Worm (Caenorhabditis elegans) whole organism, L2 larva: ENCODE data around the gene Y2H9A.6.

Source experiments
- blmp-1 ChIP-seq: sonication (generic microtip); optimal IDR thresholded peaks from 2 replicates; lab custom pipeline; 2017; ENCODE audit warnings: missing genetic modification characterization, mild to moderate bottlenecking, missing compliant biosample characterization, antibody characterized with exemption, moderate library complexity; ENCODE audit not compliant: insufficient read depth
- egl-27 ChIP-seq: sonication (generic microtip); optimal IDR thresholded peaks from 3 replicates; lab custom pipeline; 2017; ENCODE audit warnings: missing biosample characterization, missing genetic modification reagents, missing genetic modification characterization
- elt-3 ChIP-seq: sonication (generic microtip); optimal IDR thresholded peaks from 2 replicates; lab custom pipeline; 2017; ENCODE audit warnings: missing biosample characterization, missing genetic modification characterization
- lin-11 ChIP-seq: fragments of 150-350 bp; sonication (generic microtip); optimal IDR thresholded peaks from 2 replicates; lab custom pipeline; 2014; ENCODE audit warnings: missing biosample characterization, missing genetic modification characterization, inconsistent platforms, mixed read lengths
- nhr-237 ChIP-seq: fragments of 150-350 bp; optimal IDR thresholded peaks from 2 replicates; lab custom pipeline; 2014; ENCODE audit warnings: missing biosample characterization, missing genetic modification characterization
- nhr-25 ChIP-seq: fragments of 150-350 bp; sonication (generic microtip); optimal IDR thresholded peaks from 3 replicates; lab custom pipeline; 2014; ENCODE audit warnings: missing biosample characterization, missing genetic modification characterization
- unc-55 ChIP-seq: fragments of 150-350 bp; sonication (generic microtip); optimal IDR thresholded peaks from 3 replicates; lab custom pipeline; 2014; ENCODE audit warnings: missing biosample characterization, missing genetic modification reagents, missing genetic modification characterization
- unc-62 ChIP-seq: fragments of 150-350 bp; optimal IDR thresholded peaks from 2 replicates; lab custom pipeline; 2014; ENCODE audit warnings: missing biosample characterization, missing genetic modification reagents, missing genetic modification characterization

DNA sequence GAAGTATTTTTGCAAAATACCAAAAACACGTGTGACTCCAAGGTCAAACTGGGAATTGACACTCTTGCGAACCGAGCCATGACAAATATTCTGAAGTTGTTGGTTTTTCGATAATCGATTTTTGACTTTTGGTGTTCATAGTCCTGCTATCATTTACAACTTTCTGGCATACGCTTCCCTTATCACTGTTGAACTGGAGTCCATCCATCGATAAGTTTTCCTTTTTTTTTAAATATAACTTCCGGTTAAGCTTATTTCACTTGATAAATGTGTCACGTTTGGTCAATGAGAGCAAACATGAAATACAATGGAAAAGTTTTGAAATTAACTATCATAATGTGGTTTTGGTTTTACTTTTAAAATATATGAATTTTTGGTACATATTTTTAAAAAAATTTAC is 21.9 kb upstream of the Y2H9A.6 start:
- no peak for TF ChIP-seq unc-55 (GFP tag; lab: Kevin White, UChicago)
- no peak for TF ChIP-seq nhr-25 (tag; lab: Kevin White, UChicago)
- TF ChIP-seq elt-3 (tag; lab: Kevin White, UChicago): no peak
- TF ChIP-seq nhr-237: no peak
- no peak for TF ChIP-seq unc-62 (GFP tag; lab: Kevin White, UChicago)
- TF ChIP-seq blmp-1: no peak
- TF ChIP-seq lin-11 (tag; lab: Kevin White, UChicago): no peak
- TF ChIP-seq egl-27: no peak
